Worm (Caenorhabditis elegans): Measurements from ENCODE around the gene cpg-1.

The cpg-1 gene

DNA sequence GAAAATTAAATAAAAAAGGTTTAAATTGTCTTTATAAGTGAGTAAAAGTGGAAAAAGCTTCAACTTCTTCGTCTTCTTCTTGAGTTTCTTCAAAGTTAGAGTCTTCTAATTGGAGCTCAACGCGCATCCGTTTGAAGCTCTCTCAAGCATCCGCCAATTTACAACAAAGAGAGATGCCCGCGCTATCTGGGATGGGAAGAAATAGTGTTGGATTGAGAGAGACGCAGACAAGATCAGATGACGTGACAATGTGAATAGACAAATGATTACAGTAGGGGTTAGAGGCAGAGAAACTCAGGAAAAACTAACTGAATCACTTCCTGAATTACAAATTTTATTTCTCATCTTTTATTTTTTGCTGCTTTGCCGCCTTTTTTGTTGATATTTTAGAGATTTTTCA lies 6.2 kb upstream of the cpg-1 start:
- no peak for TF ChIP-seq aly-2 (tag; optimal IDR thresholded peaks at IDR 0.05)

- TF ChIP-seq egl-27 (tag; optimal IDR thresholded peaks at IDR 0.05) (no peak), ztf-4 (tag; optimal IDR thresholded peaks at IDR 0.05) (no peak), fkh-10 (GFP tag; optimal IDR thresholded peaks at IDR 0.05) (no peak), nhr-11 (tag; optimal IDR thresholded peaks at IDR 0.05) (peak; percentile 96)
These were observed 1.9 kb upstream of the cpg-1 start for ce11 chrIII:4487271-4487670.

DNA sequence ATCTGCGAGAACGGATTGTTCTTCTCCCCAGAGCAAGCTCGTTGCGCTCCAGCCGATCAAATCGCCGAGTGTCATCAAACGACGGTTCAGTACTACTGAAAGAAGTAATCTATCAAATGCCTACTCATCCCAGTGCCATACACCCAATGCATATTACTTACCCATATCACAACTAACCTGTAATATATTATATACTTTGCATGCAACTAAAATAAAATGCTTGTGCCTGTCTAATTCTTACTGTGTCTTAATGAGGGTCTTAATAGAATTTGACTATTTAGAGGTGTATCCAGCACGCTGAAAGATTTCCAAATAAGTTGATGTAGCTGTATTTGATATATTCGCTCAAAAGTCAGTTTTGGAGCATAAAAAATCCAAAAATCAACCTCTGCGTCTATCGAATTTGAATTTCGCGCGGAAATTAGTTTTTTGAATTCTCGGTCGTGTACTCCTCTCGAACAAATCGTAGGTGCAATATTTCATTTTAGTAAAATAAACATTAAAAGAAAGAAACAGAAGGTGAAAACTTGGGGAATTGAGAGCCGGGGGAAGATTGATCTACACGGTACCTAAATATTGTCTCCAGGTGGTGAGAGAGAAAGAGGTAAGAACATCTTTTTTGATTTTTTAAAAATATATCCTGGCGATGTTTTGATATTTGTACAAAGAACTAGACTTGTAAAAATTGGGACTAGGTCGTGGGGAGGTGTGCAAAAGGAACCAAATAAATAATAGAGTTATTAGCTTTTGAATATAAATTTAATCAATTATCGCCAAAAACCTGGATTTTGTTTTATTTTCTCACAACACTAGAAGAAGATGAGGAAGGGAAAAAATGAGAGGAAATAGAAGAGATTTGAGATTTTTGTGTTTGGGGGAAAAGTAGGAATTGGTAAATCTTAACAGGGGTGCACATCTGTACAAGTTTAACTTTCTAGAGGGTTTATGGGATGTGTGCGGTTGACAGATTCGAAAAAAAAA lies 2.3 kb downstream of the cpg-1 start:
- TF ChIP-seq zag-1 (tag; optimal IDR thresholded peaks at IDR 0.05), result no peak
- TF ChIP-seq nhr-25 (tag; optimal IDR thresholded peaks at IDR 0.05), result peak; percentile 5
- TF ChIP-seq ceh-28 (tag; optimal IDR thresholded peaks at IDR 0.05), result peak; percentile 11
- no peak for TF ChIP-seq pqm-1 (tag; optimal IDR thresholded peaks at IDR 0.05)
- TF ChIP-seq unc-39 (tag; optimal IDR thresholded peaks at IDR 0.05), result no peak
- TF ChIP-seq fos-1 (tag; optimal IDR thresholded peaks at IDR 0.05), result no peak
- TF ChIP-seq ztf-4 (tag; optimal IDR thresholded peaks at IDR 0.05), result peak; percentile 64
- no peak for TF ChIP-seq skn-1 (tag; optimal IDR thresholded peaks at IDR 0.05)
- no peak for TF ChIP-seq nhr-76 (tag; optimal IDR thresholded peaks at IDR 0.05)
- no peak for TF ChIP-seq lin-39 (tag; optimal IDR thresholded peaks at IDR 0.05)
- no peak for TF ChIP-seq ceh-16 (tag; optimal IDR thresholded peaks at IDR 0.05)
- no peak for TF ChIP-seq ZK546.5 (tag; optimal IDR thresholded peaks at IDR 0.05)
- TF ChIP-seq ama-1 (optimal IDR thresholded peaks at IDR 0.05), result peak; percentile 37
- no peak for TF ChIP-seq elt-1 (tag; optimal IDR thresholded peaks at IDR 0.05)
- TF ChIP-seq jun-1 (tag; optimal IDR thresholded peaks at IDR 0.05), result peak; percentile 53
- TF ChIP-seq nhr-23 (tag; optimal IDR thresholded peaks at IDR 0.05), result peak; percentile 14
- peak; percentile 19 for TF ChIP-seq aly-2 (tag; optimal IDR thresholded peaks at IDR 0.05)
- TF ChIP-seq sea-2 (GFP tag; optimal IDR thresholded peaks at IDR 0.05), result no peak
- TF ChIP-seq nhr-67 (tag; optimal IDR thresholded peaks at IDR 0.05), result no peak
- no peak for TF ChIP-seq ceh-9 (tag; optimal IDR thresholded peaks at IDR 0.05)
- TF ChIP-seq elt-3 (tag; optimal IDR thresholded peaks at IDR 0.05), result no peak
- no peak for TF ChIP-seq R02D3.7 (tag; optimal IDR thresholded peaks at IDR 0.05)
- TF ChIP-seq elt-2 (tag; optimal IDR thresholded peaks at IDR 0.05), result peak; percentile 18
- TF ChIP-seq nhr-237 (tag; optimal IDR thresholded peaks at IDR 0.05), result no peak
- TF ChIP-seq tbx-2 (tag; optimal IDR thresholded peaks at IDR 0.05), result no peak
- no peak for TF ChIP-seq ceh-82 (tag; optimal IDR thresholded peaks at IDR 0.05)
- no peak for TF ChIP-seq unc-62 (GFP tag; optimal IDR thresholded peaks at IDR 0.05)
- no peak for TF ChIP-seq eor-1 (tag; optimal IDR thresholded peaks at IDR 0.05)
- no peak for TF ChIP-seq ztf-11 (tag; optimal IDR thresholded peaks at IDR 0.05)
- TF ChIP-seq lsy-12 (tag; optimal IDR thresholded peaks at IDR 0.05), result peak; percentile 39
- TF ChIP-seq nfya-1 (tag; optimal IDR thresholded peaks at IDR 0.05; ENCODE audit: insufficient read depth), result peak; percentile 19
- peak; percentile 62 for TF ChIP-seq nhr-43 (tag; optimal IDR thresholded peaks at IDR 0.05; ENCODE audit: poor library complexity, severe bottlenecking)

DNA sequence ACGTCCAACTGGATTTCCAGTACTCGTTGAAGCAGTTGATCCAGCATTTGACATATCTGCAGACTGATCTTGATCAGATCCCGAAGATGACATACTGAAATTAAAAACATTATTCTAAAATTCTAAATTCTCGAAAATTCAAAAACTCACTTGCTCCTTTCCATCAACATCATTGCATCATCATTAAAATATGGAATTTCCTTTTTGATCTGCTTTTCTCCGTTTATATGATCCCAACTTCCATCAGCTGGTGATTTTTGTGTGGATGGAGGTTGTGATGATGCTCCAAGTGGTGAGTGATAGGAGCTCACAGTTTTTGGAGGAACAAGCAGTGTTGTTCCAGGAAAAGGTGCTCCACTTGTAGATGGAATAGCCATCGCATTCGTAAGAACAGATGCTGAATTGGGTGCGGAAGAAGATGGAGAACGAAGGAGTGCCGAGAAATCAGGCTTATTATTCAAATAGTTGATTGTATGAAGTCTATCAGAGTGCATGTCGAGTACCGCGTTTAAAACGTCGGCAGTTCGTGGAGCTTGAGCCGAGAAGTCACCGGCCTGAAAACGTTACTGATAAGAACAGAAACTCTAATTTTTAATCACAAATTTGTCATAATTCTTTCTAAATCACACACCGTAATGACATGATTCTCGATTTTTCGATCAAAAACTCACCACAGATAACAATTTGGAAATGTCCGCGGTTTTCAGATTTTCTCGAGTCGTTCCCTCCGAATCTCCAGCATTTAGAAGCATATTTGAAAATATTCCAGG lies 4.0 kb downstream of the cpg-1 start:
- TF ChIP-seq nhr-25 (tag; optimal IDR thresholded peaks at IDR 0.05) (no peak), nhr-237 (tag; optimal IDR thresholded peaks at IDR 0.05) (no peak), nhr-43 (tag; optimal IDR thresholded peaks at IDR 0.05; ENCODE audit: poor library complexity, severe bottlenecking) (peak; percentile 26), elt-2 (tag; optimal IDR thresholded peaks at IDR 0.05) (peak; percentile 82), nhr-11 (tag; optimal IDR thresholded peaks at IDR 0.05) (no peak), sea-2 (GFP tag; optimal IDR thresholded peaks at IDR 0.05) (no peak), pqm-1 (tag; optimal IDR thresholded peaks at IDR 0.05) (peak; percentile 76), nhr-76 (tag; optimal IDR thresholded peaks at IDR 0.05) (no peak)

All from whole organism, L3 larva.